Fruit fly (Drosophila melanogaster): ENCODE results near the gene CG15739.

CG15739 gene

DNA sequence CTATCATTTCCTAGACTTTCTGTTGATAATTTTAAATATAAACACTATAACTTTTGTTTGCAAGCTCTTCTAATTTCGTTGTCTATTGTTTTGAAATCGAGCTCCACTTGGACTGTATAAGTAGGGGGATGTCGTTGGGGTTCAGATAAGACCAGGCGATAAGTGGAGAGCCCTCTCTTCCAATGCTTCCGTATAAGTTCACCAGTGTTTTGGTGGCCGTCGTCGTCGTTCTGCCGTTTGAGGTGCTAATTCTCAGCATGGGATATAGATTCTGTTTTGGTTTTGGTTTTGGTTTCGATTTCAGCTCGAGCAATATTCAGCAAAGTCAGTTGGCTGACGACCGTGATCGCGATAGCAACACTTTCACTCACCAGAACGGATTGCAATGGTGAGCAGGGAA is at the start of gene CG15739:
Gene CG15739, plus strand, starts transcription at position 204 of the 400 bp plus-strand sequence.
- no peak for TF ChIP-seq fru (GFP tag; optimal IDR thresholded peaks at IDR 0.05)
- no peak for TF ChIP-seq lola (GFP tag; optimal IDR thresholded peaks at IDR 0.05)
- TF ChIP-seq rgr (GFP tag; optimal IDR thresholded peaks at IDR 0.05): no peak
- no peak for TF ChIP-seq CG32264 (GFP tag; optimal IDR thresholded peaks at IDR 0.05)
- no peak for TF ChIP-seq dsf (GFP tag; optimal IDR thresholded peaks at IDR 0.05; ENCODE audit: borderline replicate concordance)

dm6 chrX:11828336-11829007 is 44.6 kb upstream of the CG15739 start:
- TF ChIP-seq foxo (GFP tag; optimal IDR thresholded peaks at IDR 0.05): no peak
- no peak for TF ChIP-seq rgr (GFP tag; optimal IDR thresholded peaks at IDR 0.05)
- TF ChIP-seq usp (GFP tag; optimal IDR thresholded peaks at IDR 0.05): no peak
- no peak for TF ChIP-seq dmrt93B (GFP tag; optimal IDR thresholded peaks at IDR 0.05)
- TF ChIP-seq CG9705 (GFP tag; optimal IDR thresholded peaks at IDR 0.05): no peak
- TF ChIP-seq Mio (GFP tag; optimal IDR thresholded peaks at IDR 0.05): no peak
- TF ChIP-seq Hr83 (GFP tag; optimal IDR thresholded peaks at IDR 0.05; ENCODE audit: poor library complexity, severe bottlenecking): no peak
- no peak for TF ChIP-seq sv (GFP tag; optimal IDR thresholded peaks at IDR 0.05)
- TF ChIP-seq GATAd (GFP tag; optimal IDR thresholded peaks at IDR 0.05): no peak
- no peak for TF ChIP-seq CG32264 (GFP tag; optimal IDR thresholded peaks at IDR 0.05)
- TF ChIP-seq Rel (GFP tag; optimal IDR thresholded peaks at IDR 0.05): no peak
- TF ChIP-seq Rel (tag; optimal IDR thresholded peaks at IDR 0.05): no peak
- no peak for TF ChIP-seq OdsH (GFP tag; optimal IDR thresholded peaks at IDR 0.05)
- no peak for TF ChIP-seq pan (optimal IDR thresholded peaks at IDR 0.05)
- no peak for TF ChIP-seq Abd-B (GFP tag; optimal IDR thresholded peaks at IDR 0.05)
- no peak for TF ChIP-seq Sp1 (GFP tag; optimal IDR thresholded peaks at IDR 0.05)

dm6 chrX:11837926-11838325 is 35.2 kb upstream of the CG15739 start, which contains the start of gene CG15741:
TSS of gene CG15741 (minus strand) at chrX:11838026.
- TF ChIP-seq pan (optimal IDR thresholded peaks at IDR 0.05): no peak

dm6 chrX:11839308-11839707 is 33.8 kb upstream of the CG15739 start, which contains the start of gene Cyp28c1:
TSS of gene Cyp28c1 (plus strand) at chrX:11839608.
- TF ChIP-seq GATAd (GFP tag; optimal IDR thresholded peaks at IDR 0.05): no peak
- TF ChIP-seq h (GFP tag; optimal IDR thresholded peaks at IDR 0.05): no peak
- TF ChIP-seq HLH106 (tag; optimal IDR thresholded peaks at IDR 0.05): no peak
- no peak for TF ChIP-seq OdsH (GFP tag; optimal IDR thresholded peaks at IDR 0.05)
- TF ChIP-seq Mio (GFP tag; optimal IDR thresholded peaks at IDR 0.05): no peak
- no peak for TF ChIP-seq Dfd (GFP tag; optimal IDR thresholded peaks at IDR 0.05)
- TF ChIP-seq Abd-B (GFP tag; optimal IDR thresholded peaks at IDR 0.05): no peak
- TF ChIP-seq dsf (GFP tag; optimal IDR thresholded peaks at IDR 0.05; ENCODE audit: borderline replicate concordance): no peak
- no peak for TF ChIP-seq CrebA (GFP tag; optimal IDR thresholded peaks at IDR 0.05; ENCODE audit: borderline replicate concordance)
- TF ChIP-seq br (GFP tag; optimal IDR thresholded peaks at IDR 0.05): no peak

- TF ChIP-seq ey (GFP tag; optimal IDR thresholded peaks at IDR 0.05) (no peak), Rel (GFP tag; optimal IDR thresholded peaks at IDR 0.05) (no peak), Rel (tag; optimal IDR thresholded peaks at IDR 0.05) (no peak), Jra (GFP tag; optimal IDR thresholded peaks at IDR 0.05) (no peak), Dif (GFP tag; optimal IDR thresholded peaks at IDR 0.05; ENCODE audit: partially characterized antibody) (no peak), CG32264 (GFP tag; optimal IDR thresholded peaks at IDR 0.05) (no peak), brk (GFP tag; optimal IDR thresholded peaks at IDR 0.05) (no peak), dl (GFP tag; optimal IDR thresholded peaks at IDR 0.05; ENCODE audit: insufficient read depth in 1 of 2, partially characterized antibody in 2 of 2) (no peak), Dfd (GFP tag; optimal IDR thresholded peaks at IDR 0.05) (no peak), pan (optimal IDR thresholded peaks at IDR 0.05) (no peak), CG9705 (GFP tag; optimal IDR thresholded peaks at IDR 0.05) (no peak), sv (GFP tag; optimal IDR thresholded peaks at IDR 0.05) (no peak)
Observed at dm6 chrX:11841702-11842378, 31.3 kb upstream of the CG15739 start.
